Worm (Caenorhabditis elegans): ENCODE data around the gene Y43F8B.15.

- TF ChIP-seq C08G9.2 (tag; optimal IDR thresholded peaks at IDR 0.05) (no peak), npax-4 (tag; optimal IDR thresholded peaks at IDR 0.05) (no peak), pha-4 (tag; optimal IDR thresholded peaks at IDR 0.05) (no peak), ceh-45 (GFP tag; IDR thresholded peaks at IDR 0.05) (no peak), T23F11.4 (GFP tag; optimal IDR thresholded peaks at IDR 0.05) (no peak), nhr-232 (tag; optimal IDR thresholded peaks at IDR 0.05) (no peak), pqm-1 (tag; optimal IDR thresholded peaks at IDR 0.05) (no peak), elt-2 (tag; optimal IDR thresholded peaks at IDR 0.05) (no peak), F13H6.1 (tag; optimal IDR thresholded peaks at IDR 0.05) (no peak), ahr-1 (tag; optimal IDR thresholded peaks at IDR 0.05) (no peak), lim-6 (tag; optimal IDR thresholded peaks at IDR 0.05) (no peak), K02D7.2 (tag; optimal IDR thresholded peaks at IDR 0.05) (no peak)
Observed at ce11 chrV:19495587-19495986, 33.7 kb upstream of the Y43F8B.15 start, which contains the start of gene scl-21.
